Worm (Caenorhabditis elegans) whole organism, L3 larva: Measurements from ENCODE around the gene ikke-1.

Experiments used
- elt-1 ChIP-seq: fragments of 150-350 bp; optimal IDR thresholded peaks from 2 replicates; lab custom pipeline; 2014; ENCODE audit warnings: missing biosample characterization, missing genetic modification characterization
- nfya-1 ChIP-seq: sonication (generic microtip); optimal IDR thresholded peaks from 2 replicates; lab custom pipeline; 2017; ENCODE audit warnings: missing genetic modification characterization, mild to moderate bottlenecking, missing compliant biosample characterization, antibody characterized with exemption, moderate library complexity; ENCODE audit not compliant: insufficient read depth
- nhr-28 ChIP-seq: fragments of 150-350 bp; optimal IDR thresholded peaks from 2 replicates; lab custom pipeline; 2014; ENCODE audit warnings: missing biosample characterization, missing genetic modification characterization
- pqm-1 ChIP-seq: fragments of 150-350 bp; optimal IDR thresholded peaks from 2 replicates; lab custom pipeline; 2017; ENCODE audit warnings: missing biosample characterization, missing genetic modification characterization, inconsistent platforms

ce11 chrIII:9054414-9055147, 4.1 kb upstream of the ikke-1 start, which contains the start of gene cls-2:
- TF ChIP-seq pqm-1 (tag; lab: Kevin White, UChicago) (no peak), elt-1 (tag; lab: Kevin White, UChicago) (no peak), nhr-28 (no peak), nfya-1 (no peak)
